Fruit fly (Drosophila melanogaster) whole organism, prepupa: ENCODE results near the gene CG13796.
A peak's percentile ranks its signal among the peaks of the same experiment; 100 is the strongest.

Source experiments
- Blimp-1 ChIP-seq: fragments of 200-800 bp; sonication (Bioruptor generic); optimal IDR thresholded peaks from 3 replicates; lab custom pipeline; 2017; ENCODE audit warnings: missing biosample characterization, missing genetic modification characterization, mild to moderate bottlenecking, moderate library complexity, missing genetic modification reagents
- CG10631 ChIP-seq: fragments of 200-800 bp; sonication (Bioruptor generic); optimal IDR thresholded peaks from 2 replicates; lab custom pipeline; 2016; ENCODE audit warnings: missing biosample characterization, missing genetic modification characterization
- CG11294 ChIP-seq: fragments of 200-800 bp; sonication (Bioruptor generic); IDR thresholded peaks from 2 replicates; pipeline ENCODE4 v1.3.6; 2022; ENCODE audit warnings: missing biosample characterization, missing genetic modification characterization
- CG11762 ChIP-seq: fragments of 200-800 bp; sonication (Bioruptor generic); optimal IDR thresholded peaks from 3 replicates; lab custom pipeline; 2016; ENCODE audit warnings: missing biosample characterization, missing genetic modification characterization; ENCODE audit not compliant: insufficient read depth
- CG1621 ChIP-seq: fragments of 200-800 bp; sonication (Bioruptor generic); optimal IDR thresholded peaks from 3 replicates; lab custom pipeline; 2018; ENCODE audit warnings: missing biosample characterization, mild to moderate bottlenecking, missing genetic modification characterization
- CG16779 ChIP-seq: fragments of 200-800 bp; sonication (Bioruptor generic); optimal IDR thresholded peaks from 3 replicates; lab custom pipeline; 2017; ENCODE audit warnings: missing biosample characterization, mild to moderate bottlenecking, missing genetic modification characterization
- CG3032 ChIP-seq: fragments of 200-800 bp; optimal IDR thresholded peaks from 2 replicates; lab custom pipeline; 2019; ENCODE audit warnings: missing biosample characterization, mild to moderate bottlenecking, missing genetic modification characterization, moderate library complexity
- CG3919 ChIP-seq: fragments of 200-800 bp; sonication (Bioruptor generic); optimal IDR thresholded peaks from 3 replicates; lab custom pipeline; 2016; ENCODE audit warnings: missing biosample characterization, missing genetic modification characterization
- CG6163 ChIP-seq: fragments of 200-800 bp; sonication (Bioruptor generic); IDR thresholded peaks from 3 replicates; pipeline ENCODE4 v1.3.6; 2022; ENCODE audit warnings: missing biosample characterization, missing genetic modification characterization
- CG6808 ChIP-seq: fragments of 200-800 bp; sonication (Bioruptor generic); optimal IDR thresholded peaks from 3 replicates; lab custom pipeline; 2017; ENCODE audit warnings: missing biosample characterization, missing genetic modification characterization, mild to moderate bottlenecking, moderate library complexity, missing genetic modification reagents
- CG6854 ChIP-seq: fragments of 200-800 bp; sonication (Bioruptor generic); optimal IDR thresholded peaks from 2 replicates; lab custom pipeline; 2017; ENCODE audit warnings: missing biosample characterization, mild to moderate bottlenecking, missing genetic modification characterization
- CG7368 ChIP-seq: fragments of 200-800 bp; sonication (Bioruptor generic); optimal IDR thresholded peaks from 3 replicates; lab custom pipeline; 2016; ENCODE audit warnings: missing biosample characterization, missing genetic modification characterization
- CG8319 ChIP-seq: fragments of 200-800 bp; sonication (Bioruptor generic); optimal IDR thresholded peaks from 3 replicates; lab custom pipeline; 2016; ENCODE audit warnings: missing biosample characterization, missing genetic modification characterization
- CG9139 ChIP-seq: fragments of 200-800 bp; sonication (Bioruptor generic); optimal IDR thresholded peaks from 3 replicates; lab custom pipeline; 2017; ENCODE audit warnings: missing biosample characterization, mild to moderate bottlenecking, missing genetic modification characterization
- Eip75B ChIP-seq: fragments of 200-800 bp; sonication (Bioruptor generic); optimal IDR thresholded peaks from 3 replicates; lab custom pipeline; 2016; ENCODE audit warnings: missing biosample characterization, missing genetic modification characterization
- Eip78C ChIP-seq: fragments of 200-800 bp; sonication (Bioruptor generic); peaks from one replicate; lab custom pipeline; 2016; ENCODE audit warnings: missing biosample characterization, missing genetic modification characterization
- Ets21C ChIP-seq: fragments of 200-800 bp; sonication (Bioruptor generic); optimal IDR thresholded peaks from 3 replicates; lab custom pipeline; 2016; ENCODE audit warnings: missing biosample characterization, missing genetic modification characterization
- Ets96B ChIP-seq: fragments of 200-800 bp; optimal IDR thresholded peaks from 2 replicates; lab custom pipeline; 2019; ENCODE audit warnings: missing biosample characterization, mild to moderate bottlenecking, missing genetic modification characterization, moderate library complexity
- Gug ChIP-seq: fragments of 200-800 bp; sonication (Bioruptor generic); IDR thresholded peaks from 2 replicates; pipeline ENCODE4 v1.3.6; 2022; ENCODE audit warnings: missing biosample characterization, missing genetic modification characterization
- Hr4 ChIP-seq: fragments of 200-800 bp; sonication (Bioruptor generic); optimal IDR thresholded peaks from 3 replicates; lab custom pipeline; 2016; ENCODE audit warnings: missing biosample characterization, missing genetic modification characterization
- Lpt ChIP-seq: fragments of 200-800 bp; sonication (Bioruptor generic); optimal IDR thresholded peaks from 3 replicates; lab custom pipeline; 2016; ENCODE audit warnings: missing biosample characterization, missing genetic modification characterization
- OdsH ChIP-seq: fragments of 200-800 bp; sonication (Bioruptor generic); optimal IDR thresholded peaks from 3 replicates; lab custom pipeline; 2016; ENCODE audit warnings: missing biosample characterization, missing genetic modification characterization
- Smox ChIP-seq: fragments of 200-800 bp; sonication (Bioruptor generic); optimal IDR thresholded peaks from 3 replicates; lab custom pipeline; 2016; ENCODE audit warnings: missing biosample characterization, missing genetic modification characterization
- achi ChIP-seq: fragments of 200-800 bp; sonication (Bioruptor generic); optimal IDR thresholded peaks from 3 replicates; lab custom pipeline; 2016; ENCODE audit warnings: missing biosample characterization, missing genetic modification characterization
- cyc ChIP-seq: fragments of 200-800 bp; sonication (Bioruptor generic); optimal IDR thresholded peaks from 3 replicates; lab custom pipeline; 2016; ENCODE audit warnings: missing biosample characterization, missing genetic modification characterization
- dac ChIP-seq: fragments of 200-800 bp; sonication (Bioruptor generic); optimal IDR thresholded peaks from 2 replicates; lab custom pipeline; 2017; ENCODE audit warnings: missing biosample characterization, mild to moderate bottlenecking, missing genetic modification characterization
- dsx ChIP-seq: fragments of 200-800 bp; optimal IDR thresholded peaks from 3 replicates; lab custom pipeline; 2019; ENCODE audit warnings: missing biosample characterization, mild to moderate bottlenecking, missing genetic modification characterization, moderate library complexity; ENCODE audit not compliant: poor library complexity, severe bottlenecking
- esn ChIP-seq: fragments of 200-800 bp; sonication (Bioruptor generic); optimal IDR thresholded peaks from 2 replicates; lab custom pipeline; 2016; ENCODE audit warnings: missing biosample characterization, mild to moderate bottlenecking, missing genetic modification characterization, moderate library complexity
- fd85E ChIP-seq: fragments of 200-800 bp; sonication (Bioruptor generic); optimal IDR thresholded peaks from 3 replicates; lab custom pipeline; 2016; ENCODE audit warnings: missing biosample characterization, missing genetic modification characterization
- fkh ChIP-seq: fragments of 200-800 bp; sonication (Bioruptor generic); optimal IDR thresholded peaks from 3 replicates; lab custom pipeline; 2017; ENCODE audit warnings: missing biosample characterization, mild to moderate bottlenecking, missing genetic modification characterization, moderate library complexity
- net ChIP-seq: fragments of 200-800 bp; sonication (Bioruptor generic); optimal IDR thresholded peaks from 3 replicates; lab custom pipeline; 2016; ENCODE audit warnings: missing biosample characterization, missing genetic modification characterization
- salr ChIP-seq, 2 experiments: fragments of 200-800 bp; sonication (Bioruptor generic); optimal IDR thresholded peaks; 3 replicates each; lab custom pipeline; 2016 to 2018; ENCODE audit warnings: missing biosample characterization in 2 of 2, missing genetic modification characterization in 2 of 2, mild to moderate bottlenecking in 1 of 2
- spab ChIP-seq: fragments of 200-800 bp; sonication (Bioruptor generic); optimal IDR thresholded peaks from 2 replicates; lab custom pipeline; 2017; ENCODE audit warnings: missing biosample characterization, mild to moderate bottlenecking, missing genetic modification characterization, missing genetic modification reagents
- ss ChIP-seq, 2 experiments: fragments of 200-800 bp; sonication (Bioruptor generic); optimal IDR thresholded peaks; 2 replicates in 1 of 2; 3 replicates in 1 of 2; lab custom pipeline; 2017 to 2018; ENCODE audit warnings: mild to moderate bottlenecking in 2 of 2, missing biosample characterization in 2 of 2, missing genetic modification characterization in 2 of 2, moderate library complexity in 1 of 2
- svp ChIP-seq: fragments of 200-800 bp; sonication (Bioruptor generic); peaks from one replicate; lab custom pipeline; 2016; ENCODE audit warnings: missing biosample characterization, missing genetic modification characterization

Gene CG13796

DNA sequence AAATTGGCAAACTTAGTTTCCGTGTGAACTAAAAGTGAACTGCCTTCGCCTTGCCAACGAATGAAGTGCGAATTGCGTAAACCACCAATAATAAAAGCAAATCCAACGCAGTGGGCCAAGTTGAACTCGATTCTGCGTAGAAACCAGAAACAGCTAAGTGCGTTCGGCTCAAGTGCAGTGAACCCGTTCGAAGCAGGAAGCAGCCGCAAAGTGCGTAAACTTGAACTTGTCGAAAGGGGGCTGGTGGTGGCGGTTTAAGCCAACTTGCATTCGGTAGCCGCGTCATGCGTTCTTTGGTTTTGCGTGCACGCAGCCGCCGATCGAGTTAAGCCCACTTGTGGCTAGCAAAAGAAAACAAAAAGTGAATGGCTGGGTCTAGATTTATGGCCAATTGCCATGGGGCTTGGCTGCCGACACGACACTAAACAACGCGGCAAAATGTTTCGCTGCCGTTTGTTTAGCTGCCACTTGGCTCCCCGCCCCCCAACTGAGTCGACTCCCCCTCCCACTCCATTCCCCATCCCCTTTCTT, 18.2 kb upstream of the CG13796 start:
- peak in 1 of 2 experiments; percentile 98 for TF ChIP-seq ss (GFP tag; optimal IDR thresholded peaks at IDR 0.05; lab: Kevin White, UChicago)
- TF ChIP-seq CG6163 (GFP tag; lab: Robert Waterston, UW) = no peak
- TF ChIP-seq CG16779 = no peak
- no peak for TF ChIP-seq cyc (GFP tag; lab: Kevin White, UChicago)
- TF ChIP-seq dsx = peak; percentile 11
- TF ChIP-seq salr (GFP tag; optimal IDR thresholded peaks at IDR 0.05; lab: Kevin White, UChicago) = no peak

DNA sequence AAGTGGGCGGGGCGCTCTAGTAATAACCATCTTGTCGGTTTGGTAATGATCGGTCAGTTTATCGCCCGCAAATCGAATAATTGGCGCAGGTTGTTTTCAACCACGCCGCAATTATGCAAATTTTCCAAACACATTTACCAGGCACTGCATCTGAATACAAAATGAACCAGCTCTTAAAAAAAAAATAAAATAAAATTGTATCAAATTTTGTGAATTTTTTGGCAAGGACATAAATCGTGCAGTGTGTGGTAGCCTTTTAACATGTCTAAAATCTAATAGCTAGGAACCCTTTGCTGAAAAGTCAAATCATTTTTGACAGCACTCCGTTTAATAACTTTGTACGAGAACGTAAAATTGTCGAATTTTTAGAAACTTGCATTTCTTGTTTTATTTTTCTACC, 14.5 kb upstream of the CG13796 start, which contains the start of gene ATPsynGL:
Gene ATPsynGL, plus strand, starts transcription at position 301 of the 400 bp plus-strand sequence.
- TF ChIP-seq esn (GFP tag; lab: Kevin White, UChicago) (no peak), CG9139 (GFP tag; lab: Kevin White, UChicago) (no peak), CG16779 (no peak)

DNA sequence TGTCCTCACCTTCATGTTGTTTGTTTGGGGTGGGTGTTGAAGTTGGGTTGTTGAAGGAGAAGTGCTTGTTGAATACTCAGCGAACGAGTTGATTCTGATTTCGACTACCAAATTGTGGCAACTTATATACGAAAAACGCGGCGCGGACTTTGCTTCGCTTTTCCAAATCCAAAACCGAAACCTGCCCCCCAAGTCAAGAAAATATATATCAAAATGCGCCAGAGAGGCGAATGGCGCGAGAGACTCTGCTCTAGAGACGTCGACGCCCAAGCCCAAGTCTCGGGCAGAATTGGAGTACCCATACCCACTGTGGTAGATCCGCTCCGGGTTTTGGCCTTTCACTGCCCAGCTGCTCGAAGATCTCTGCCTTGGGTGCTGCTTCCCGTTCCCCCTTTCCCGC, 12.3 kb upstream of the CG13796 start, which contains the start of gene CG7214:
Gene CG7214, minus strand, starts transcription at position 101 of the 400 bp plus-strand sequence.
- no peak for TF ChIP-seq CG11294 (GFP tag; lab: Robert Waterston, UW)
- TF ChIP-seq cyc (GFP tag; lab: Kevin White, UChicago) = no peak
- TF ChIP-seq esn (GFP tag; lab: Kevin White, UChicago) = no peak
- TF ChIP-seq svp (GFP tag; lab: Kevin White, UChicago) = no peak
- TF ChIP-seq Eip75B = no peak
- no peak for TF ChIP-seq Ets96B (tag; lab: Kevin White, UChicago)
- no peak for TF ChIP-seq ss (GFP tag; optimal IDR thresholded peaks at IDR 0.05; lab: Kevin White, UChicago)
- no peak for TF ChIP-seq CG10631 (GFP tag; lab: Kevin White, UChicago)
- no peak for TF ChIP-seq dac (GFP tag; lab: Kevin White, UChicago)
- TF ChIP-seq Smox (GFP tag; lab: Kevin White, UChicago) = no peak
- no peak for TF ChIP-seq fd85E (GFP tag; lab: Kevin White, UChicago)
- no peak for TF ChIP-seq achi
- TF ChIP-seq CG7368 = no peak
- TF ChIP-seq Blimp-1 (GFP tag; lab: Kevin White, UChicago) = no peak
- no peak for TF ChIP-seq CG3919 (GFP tag; lab: Kevin White, UChicago)
- TF ChIP-seq CG9139 (GFP tag; lab: Kevin White, UChicago) = no peak
- no peak for TF ChIP-seq CG6808 (GFP tag; lab: Kevin White, UChicago)
- no peak for TF ChIP-seq Ets21C
- TF ChIP-seq CG1621 (tag; lab: Kevin White, UChicago) = no peak
- TF ChIP-seq, all 60 proteins: peak for 0

DNA sequence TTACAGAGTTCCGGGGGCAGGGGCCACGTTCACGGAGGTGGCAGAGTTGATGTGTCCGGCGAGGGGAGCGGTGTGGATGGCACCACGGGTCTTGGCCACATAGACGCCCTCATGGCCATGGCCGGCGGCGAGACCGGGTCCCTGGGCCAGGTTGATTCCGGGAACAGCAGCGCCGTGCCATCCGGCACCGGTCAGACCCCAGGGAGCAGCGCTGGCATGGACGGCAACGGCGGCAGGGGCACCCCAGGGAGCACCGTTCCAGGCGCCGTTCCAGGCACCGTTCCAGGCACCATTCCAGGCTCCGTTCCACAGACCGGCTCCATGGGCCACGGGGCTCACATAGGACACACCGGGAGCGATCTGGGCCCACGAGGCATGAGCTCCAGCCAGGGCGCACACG, 11.7 kb upstream of the CG13796 start:
- TF ChIP-seq svp (GFP tag; lab: Kevin White, UChicago) (no peak), CG8319 (no peak), Gug (GFP tag; lab: Robert Waterston, UW) (no peak), CG3919 (GFP tag; lab: Kevin White, UChicago) (no peak)

DNA sequence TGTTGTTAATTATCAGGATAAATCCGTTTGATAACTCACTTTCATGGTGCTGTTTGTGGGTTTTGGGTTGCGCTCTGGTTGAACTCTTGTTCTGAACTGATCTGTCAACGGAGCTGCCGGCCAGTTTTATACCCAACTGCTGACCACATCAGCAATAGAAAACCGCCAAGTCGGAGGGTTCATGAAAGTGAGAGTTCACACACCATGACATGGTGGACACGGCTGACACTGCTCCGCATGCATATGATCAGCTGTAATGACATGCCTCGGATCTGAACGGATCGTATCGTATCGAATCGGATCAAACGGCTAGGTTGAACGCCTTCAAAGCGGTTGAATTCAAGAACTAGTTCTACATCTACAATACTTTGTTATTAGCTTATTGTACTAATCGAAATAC, 9.0 kb upstream of the CG13796 start, which contains the start of gene Acp1:
Gene Acp1, minus strand, starts transcription at position 101 of the 400 bp plus-strand sequence.
- TF ChIP-seq CG3032 (tag; lab: Kevin White, UChicago) = no peak
- TF ChIP-seq CG11762 (GFP tag; lab: Kevin White, UChicago) = no peak
- no peak for TF ChIP-seq OdsH (GFP tag; lab: Kevin White, UChicago)
- TF ChIP-seq cyc (GFP tag; lab: Kevin White, UChicago) = no peak
- no peak for TF ChIP-seq Eip78C (GFP tag; lab: Kevin White, UChicago)
- no peak for TF ChIP-seq dac (GFP tag; lab: Kevin White, UChicago)
- TF ChIP-seq Hr4 (GFP tag; lab: Kevin White, UChicago) = no peak
- no peak for TF ChIP-seq CG6854 (GFP tag; lab: Kevin White, UChicago)
- TF ChIP-seq spab = no peak
- no peak for TF ChIP-seq CG1621 (tag; lab: Kevin White, UChicago)
- no peak for TF ChIP-seq Ets21C
- no peak for TF ChIP-seq net (GFP tag; lab: Kevin White, UChicago)
- TF ChIP-seq fkh (GFP tag; lab: Kevin White, UChicago) = no peak
- TF ChIP-seq Lpt (GFP tag; lab: Kevin White, UChicago) = no peak
